Fruit fly (Drosophila melanogaster): ENCODE data around the gene CG2211.

Gene CG2211

DNA sequence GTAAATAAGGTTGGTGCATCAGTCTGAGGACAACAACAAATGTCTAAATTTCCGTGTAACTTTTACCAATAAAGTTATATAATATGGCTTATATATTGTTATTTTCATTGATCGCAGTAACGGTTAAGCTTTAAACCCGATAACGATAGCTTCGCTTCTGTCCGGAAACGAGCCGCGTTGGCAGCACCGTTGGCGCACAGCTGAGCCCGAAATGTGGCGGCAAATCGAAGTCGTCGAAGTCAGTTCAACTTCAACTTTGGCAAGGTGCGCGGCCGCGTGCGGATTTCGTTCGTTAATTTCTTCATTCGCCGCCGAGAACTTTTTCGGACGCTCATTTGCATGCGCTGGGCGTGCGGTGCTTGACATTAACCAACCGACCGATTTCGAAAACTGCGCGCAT, 16.9 kb downstream of the CG2211 start, which contains the start of gene Myo61F:
Gene Myo61F, plus strand, starts transcription at position 240 of the 400 bp plus-strand sequence.
- TF ChIP-seq ttk (GFP tag; IDR thresholded peaks at IDR 0.05) (no peak), vvl (GFP tag; IDR thresholded peaks at IDR 0.05) (peak; percentile 74), CG32532 (GFP tag; IDR thresholded peaks at IDR 0.05) (no peak), YL-1 (GFP tag; optimal IDR thresholded peaks at IDR 0.05) (no peak), pho (GFP tag; optimal IDR thresholded peaks at IDR 0.05) (no peak), Ets97D (GFP tag; optimal IDR thresholded peaks at IDR 0.05) (peak; percentile 12), bbx (GFP tag; IDR thresholded peaks at IDR 0.05; ENCODE audit: partially characterized antibody) (peak; percentile 64; the same call in 1 of the 2 replicates), dpn (GFP tag; optimal IDR thresholded peaks at IDR 0.05) (no peak), CG3838 (GFP tag; optimal IDR thresholded peaks at IDR 0.05) (no peak), CG10959 (GFP tag; IDR thresholded peaks at IDR 0.05) (no peak), onecut (GFP tag; IDR thresholded peaks at IDR 0.05) (peak; percentile 46), CG4820 (GFP tag; optimal IDR thresholded peaks at IDR 0.05) (no peak), nerfin-1 (tag; optimal IDR thresholded peaks at IDR 0.05) (no peak), CG7271 (tag; optimal IDR thresholded peaks at IDR 0.05) (no peak), CG1603 (tag; optimal IDR thresholded peaks at IDR 0.05) (no peak), sqz (GFP tag; optimal IDR thresholded peaks at IDR 0.05) (no peak), Fer3 (tag; optimal IDR thresholded peaks at IDR 0.05) (no peak), E2f2 (GFP tag; IDR thresholded peaks at IDR 0.05) (peak; percentile 89), CG12391 (tag; optimal IDR thresholded peaks at IDR 0.05) (no peak), CG7963 (GFP tag; IDR thresholded peaks at IDR 0.05; ENCODE audit: partially characterized antibody) (0 out of 3 replicates have a peak, but pooled peaks have one; percentile 61), Pdp1 (GFP tag; optimal IDR thresholded peaks at IDR 0.05) (peak in 1 of 2 experiments; percentile 94), caup (GFP tag; optimal IDR thresholded peaks at IDR 0.05; ENCODE audit: severe bottlenecking) (no peak), B-H1 (GFP tag; IDR thresholded peaks at IDR 0.05) (no peak), unpg (GFP tag; optimal IDR thresholded peaks at IDR 0.05) (no peak), Side (GFP tag; optimal IDR thresholded peaks at IDR 0.05) (no peak), CG7839 (tag; optimal IDR thresholded peaks at IDR 0.05) (no peak), slp2 (GFP tag; optimal IDR thresholded peaks at IDR 0.05) (no peak), Blimp-1 (GFP tag; optimal IDR thresholded peaks at IDR 0.05) (no peak), schlank (tag; optimal IDR thresholded peaks at IDR 0.05) (no peak), lab (GFP tag; optimal IDR thresholded peaks at IDR 0.05) (no peak), chinmo (GFP tag; IDR thresholded peaks at IDR 0.05; ENCODE audit: partially characterized antibody) (peak; percentile 51; the same call in 1 of the 4 replicates), Ets65A (GFP tag) (no peak), HmgZ (tag; optimal IDR thresholded peaks at IDR 0.05) (peak; percentile 27), zfh1 (GFP tag; IDR thresholded peaks at IDR 0.05) (no peak), Trl (optimal IDR thresholded peaks at IDR 0.05) (no peak), Trl (GFP tag; optimal IDR thresholded peaks at IDR 0.05) (no peak), knrl (GFP tag; IDR thresholded peaks at IDR 0.05; ENCODE audit: partially characterized antibody) (0 out of 3 replicates have a peak, but pooled peaks have one; percentile 23), CG34376 (GFP tag; optimal IDR thresholded peaks at IDR 0.05) (no peak), CrebB (tag; optimal IDR thresholded peaks at IDR 0.05) (no peak), CG8924 (tag; optimal IDR thresholded peaks at IDR 0.05) (no peak), ci (GFP tag; IDR thresholded peaks at IDR 0.05) (peak; percentile 34; the same call in 1 of the 3 replicates), chif (GFP tag; optimal IDR thresholded peaks at IDR 0.05) (no peak), Ssrp (tag; optimal IDR thresholded peaks at IDR 0.05) (no peak), CG13624 (GFP tag; optimal IDR thresholded peaks at IDR 0.05) (no peak), C15 (GFP tag; IDR thresholded peaks at IDR 0.05) (no peak), CG6813 (GFP tag; optimal IDR thresholded peaks at IDR 0.05) (no peak), TFAM (GFP tag; optimal IDR thresholded peaks at IDR 0.05) (no peak), pzg (GFP tag; optimal IDR thresholded peaks at IDR 0.05) (peak; percentile 74), Sin3A (optimal IDR thresholded peaks at IDR 0.05) (no peak), bigmax (GFP tag; optimal IDR thresholded peaks at IDR 0.05) (no peak), gce (GFP tag; IDR thresholded peaks at IDR 0.05) (0 out of 3 replicates have a peak, but pooled peaks have one; percentile 23)

Measured in whole organism, embryonic.